Worm (Caenorhabditis elegans): Measurements from ENCODE around the gene F08F8.10.

The F08F8.10 gene

ce11 chrIII:7331671-7332070 lies 25.5 kb downstream of the F08F8.10 start:
- TF ChIP-seq ceh-39 (tag; optimal IDR thresholded peaks at IDR 0.05) = no peak
- no peak for TF ChIP-seq ceh-43 (GFP tag; optimal IDR thresholded peaks at IDR 0.05)
- no peak for TF ChIP-seq flh-1 (GFP tag; optimal IDR thresholded peaks at IDR 0.05)
- TF ChIP-seq unc-39 (tag; optimal IDR thresholded peaks at IDR 0.05) = no peak
- TF ChIP-seq tbx-8 (GFP tag; optimal IDR thresholded peaks at IDR 0.05) = no peak
- TF ChIP-seq unc-120 (tag; optimal IDR thresholded peaks at IDR 0.05; ENCODE audit: poor library complexity, severe bottlenecking) = no peak
- no peak for TF ChIP-seq nhr-237 (tag; optimal IDR thresholded peaks at IDR 0.05)
- no peak for TF ChIP-seq snpc-4 (tag; optimal IDR thresholded peaks at IDR 0.05)
- TF ChIP-seq elt-1 (tag; optimal IDR thresholded peaks at IDR 0.05; ENCODE audit: borderline replicate concordance, insufficient read depth) = no peak

- no peak for TF ChIP-seq nhr-12 (tag; optimal IDR thresholded peaks at IDR 0.05)
- no peak for TF ChIP-seq ceh-43 (GFP tag; optimal IDR thresholded peaks at IDR 0.05)
- no peak for TF ChIP-seq nhr-76 (tag; optimal IDR thresholded peaks at IDR 0.05)
- no peak for TF ChIP-seq ham-2 (GFP tag; optimal IDR thresholded peaks at IDR 0.05)
- no peak for TF ChIP-seq cnd-1 (tag; optimal IDR thresholded peaks at IDR 0.05)
- no peak for TF ChIP-seq ceh-83 (GFP tag; optimal IDR thresholded peaks at IDR 0.05)
Measured at ce11 chrIII:7329155-7329732, 27.9 kb downstream of the F08F8.10 start, which contains the start of gene lab-2. Gene lab-2 (minus strand): TSS chrIII:7329607.

ce11 chrIII:7323331-7323730 lies 33.9 kb downstream of the F08F8.10 start:
- no peak for TF ChIP-seq cnd-1 (tag; optimal IDR thresholded peaks at IDR 0.05)
- no peak for TF ChIP-seq M03D4.4 (tag; optimal IDR thresholded peaks at IDR 0.05)
- no peak for TF ChIP-seq nhr-237 (tag; optimal IDR thresholded peaks at IDR 0.05)
- TF ChIP-seq ham-2 (GFP tag; optimal IDR thresholded peaks at IDR 0.05) = no peak
- no peak for TF ChIP-seq nhr-12 (tag; optimal IDR thresholded peaks at IDR 0.05)
- no peak for TF ChIP-seq ceh-83 (GFP tag; optimal IDR thresholded peaks at IDR 0.05)
- TF ChIP-seq ces-1 (GFP tag; optimal IDR thresholded peaks at IDR 0.05) = no peak
- no peak for TF ChIP-seq elt-1 (tag; optimal IDR thresholded peaks at IDR 0.05; ENCODE audit: borderline replicate concordance, insufficient read depth)
- no peak for TF ChIP-seq hlh-1 (tag; optimal IDR thresholded peaks at IDR 0.05)
- no peak for TF ChIP-seq unc-62 (GFP tag; optimal IDR thresholded peaks at IDR 0.05)
- no peak for TF ChIP-seq nhr-28 (tag; optimal IDR thresholded peaks at IDR 0.05)
- no peak for TF ChIP-seq blmp-1 (tag; optimal IDR thresholded peaks at IDR 0.05)
- TF ChIP-seq ceh-43 (GFP tag; optimal IDR thresholded peaks at IDR 0.05) = no peak
- TF ChIP-seq unc-120 (tag; optimal IDR thresholded peaks at IDR 0.05; ENCODE audit: poor library complexity, severe bottlenecking) = no peak
- no peak for TF ChIP-seq mep-1 (tag; optimal IDR thresholded peaks at IDR 0.05)
- no peak for TF ChIP-seq zip-8 (tag; optimal IDR thresholded peaks at IDR 0.05)
- TF ChIP-seq lin-13 (tag; optimal IDR thresholded peaks at IDR 0.05) = no peak
- TF ChIP-seq pha-4 (tag; optimal IDR thresholded peaks at IDR 0.05) = no peak
- no peak for TF ChIP-seq mls-2 (tag; optimal IDR thresholded peaks at IDR 0.05)
- TF ChIP-seq lin-32 (GFP tag; optimal IDR thresholded peaks at IDR 0.05) = no peak

ce11 chrIII:7322018-7322417 lies 35.2 kb downstream of the F08F8.10 start:
- TF ChIP-seq pha-4 (tag; optimal IDR thresholded peaks at IDR 0.05) (peak; percentile 79), nhr-28 (tag; optimal IDR thresholded peaks at IDR 0.05) (no peak)

DNA sequence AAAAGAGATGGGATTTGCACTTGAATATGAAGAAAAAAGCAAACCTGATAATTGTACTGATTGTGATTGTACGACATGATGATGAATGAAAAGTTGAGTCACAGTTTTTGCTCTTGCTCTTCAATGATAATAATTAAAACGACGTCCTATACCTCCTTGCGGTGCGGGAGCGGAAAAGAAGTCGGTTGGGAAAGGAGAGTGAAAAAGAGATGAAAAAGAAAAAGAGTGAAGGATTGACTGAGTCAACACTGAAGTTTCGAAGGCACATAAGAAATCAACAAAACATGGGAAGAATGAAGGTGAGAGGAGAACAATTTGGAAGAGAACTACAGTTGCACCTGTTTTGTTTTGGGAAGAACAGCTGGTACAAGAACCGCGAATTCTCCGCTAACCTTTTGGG lies 37.8 kb downstream of the F08F8.10 start, which contains the start of gene F56C9.8:
TSS of gene F56C9.8 (minus strand) at position 120 of the 400 bp plus-strand sequence.
- TF ChIP-seq drap-1 (GFP tag; optimal IDR thresholded peaks at IDR 0.05) = no peak
- no peak for TF ChIP-seq mab-5 (tag; optimal IDR thresholded peaks at IDR 0.05)
- no peak for TF ChIP-seq pha-4 (tag; optimal IDR thresholded peaks at IDR 0.05)
- no peak for TF ChIP-seq flh-1 (GFP tag; optimal IDR thresholded peaks at IDR 0.05)
- no peak for TF ChIP-seq nhr-2 (tag; optimal IDR thresholded peaks at IDR 0.05)
- no peak for TF ChIP-seq ces-1 (GFP tag; optimal IDR thresholded peaks at IDR 0.05)
- no peak for TF ChIP-seq unc-120 (tag; optimal IDR thresholded peaks at IDR 0.05; ENCODE audit: poor library complexity, severe bottlenecking)

ce11 chrIII:7317354-7317753 lies 39.8 kb downstream of the F08F8.10 start:
- TF ChIP-seq mab-5 (tag; optimal IDR thresholded peaks at IDR 0.05) = no peak
- no peak for TF ChIP-seq cnd-1 (tag; optimal IDR thresholded peaks at IDR 0.05)
- no peak for TF ChIP-seq nhr-237 (tag; optimal IDR thresholded peaks at IDR 0.05)
- peak; percentile 83 for TF ChIP-seq pha-4 (tag; optimal IDR thresholded peaks at IDR 0.05)

Data from whole organism, mixed stage, embryonic.